Worm (Caenorhabditis elegans) whole organism, mixed stage, embryonic: ENCODE measurements around the gene affl-2.

Experiments used
- M03D4.4 ChIP-seq: sonication (generic microtip); optimal IDR thresholded peaks from 2 replicates; lab custom pipeline; 2017; ENCODE audit warnings: mild to moderate bottlenecking, missing genetic modification characterization, missing compliant biosample characterization
- bed-3 ChIP-seq: fragments of 200-800 bp; sonication (Bioruptor generic); optimal IDR thresholded peaks from 3 replicates; lab custom pipeline; 2018; ENCODE audit warnings: mild to moderate bottlenecking, missing genetic modification characterization, moderate library complexity, missing compliant biosample characterization
- blmp-1 ChIP-seq: fragments of 150-350 bp; optimal IDR thresholded peaks from 2 replicates; lab custom pipeline; 2014; ENCODE audit warnings: missing biosample characterization, missing genetic modification characterization
- ceh-39 ChIP-seq: fragments of 150-350 bp; optimal IDR thresholded peaks from 2 replicates; lab custom pipeline; 2014; ENCODE audit warnings: missing biosample characterization, missing genetic modification characterization
- ceh-43 ChIP-seq: fragments of 200-800 bp; sonication (Bioruptor generic); optimal IDR thresholded peaks from 2 replicates; lab custom pipeline; 2018; ENCODE audit warnings: mild to moderate bottlenecking, missing genetic modification characterization, moderate library complexity, missing compliant biosample characterization
- ceh-83 ChIP-seq: fragments of 200-800 bp; sonication (Bioruptor generic); optimal IDR thresholded peaks from 2 replicates; lab custom pipeline; 2018; ENCODE audit warnings: mild to moderate bottlenecking, missing genetic modification characterization, missing compliant biosample characterization
- ces-1 ChIP-seq: fragments of 150-350 bp; optimal IDR thresholded peaks from 2 replicates; lab custom pipeline; 2014; ENCODE audit warnings: missing biosample characterization, missing genetic modification reagents, missing genetic modification characterization
- cnd-1 ChIP-seq: fragments of 200-800 bp; sonication (Bioruptor generic); optimal IDR thresholded peaks from 2 replicates; lab custom pipeline; 2018; ENCODE audit warnings: mild to moderate bottlenecking, missing genetic modification characterization, missing compliant biosample characterization
- drap-1 ChIP-seq: fragments of 200-800 bp; sonication (Bioruptor generic); optimal IDR thresholded peaks from 3 replicates; lab custom pipeline; 2018; ENCODE audit warnings: mild to moderate bottlenecking, missing genetic modification characterization, missing compliant biosample characterization
- elt-1 ChIP-seq: sonication (generic microtip); optimal IDR thresholded peaks from 2 replicates; lab custom pipeline; 2017; ENCODE audit warnings: missing genetic modification characterization, mild to moderate bottlenecking, missing compliant biosample characterization, antibody characterized with exemption, moderate library complexity, borderline replicate concordance; ENCODE audit not compliant: insufficient read depth
- elt-3 ChIP-seq: fragments of 150-350 bp; optimal IDR thresholded peaks from 2 replicates; lab custom pipeline; 2014; ENCODE audit warnings: missing biosample characterization, missing genetic modification characterization
- flh-1 ChIP-seq: fragments of 200-800 bp; sonication (Bioruptor generic); optimal IDR thresholded peaks from 2 replicates; lab custom pipeline; 2018; ENCODE audit warnings: mild to moderate bottlenecking, missing genetic modification characterization, moderate library complexity, missing compliant biosample characterization
- ham-2 ChIP-seq: fragments of 200-800 bp; sonication (Bioruptor generic); optimal IDR thresholded peaks from 2 replicates; lab custom pipeline; 2018; ENCODE audit warnings: mild to moderate bottlenecking, missing genetic modification characterization, missing compliant biosample characterization
- hlh-1 ChIP-seq: fragments of 150-350 bp; optimal IDR thresholded peaks from 2 replicates; lab custom pipeline; 2014; ENCODE audit warnings: missing biosample characterization, missing genetic modification reagents, missing genetic modification characterization
- lin-13 ChIP-seq: fragments of 150-350 bp; optimal IDR thresholded peaks from 2 replicates; lab custom pipeline; 2014; ENCODE audit warnings: missing biosample characterization, missing genetic modification characterization
- lin-32 ChIP-seq: fragments of 200-800 bp; sonication (Bioruptor generic); optimal IDR thresholded peaks from 2 replicates; lab custom pipeline; 2018; ENCODE audit warnings: mild to moderate bottlenecking, missing genetic modification characterization, missing compliant biosample characterization
- lsy-2 ChIP-seq: fragments of 150-350 bp; optimal IDR thresholded peaks from 2 replicates; lab custom pipeline; 2014; ENCODE audit warnings: missing biosample characterization, missing genetic modification characterization
- mab-5 ChIP-seq: fragments of 150-350 bp; optimal IDR thresholded peaks from 2 replicates; lab custom pipeline; 2014; ENCODE audit warnings: missing biosample characterization, missing genetic modification characterization
- mep-1 ChIP-seq: fragments of 150-350 bp; optimal IDR thresholded peaks from 2 replicates; lab custom pipeline; 2017; ENCODE audit warnings: missing biosample characterization, missing genetic modification reagents, missing genetic modification characterization, inconsistent platforms
- mls-2 ChIP-seq: sonication (generic microtip); optimal IDR thresholded peaks from 2 replicates; lab custom pipeline; 2016; ENCODE audit warnings: mild to moderate bottlenecking, missing genetic modification characterization, moderate library complexity, missing compliant biosample characterization
- nhr-12 ChIP-seq: fragments of 150-350 bp; optimal IDR thresholded peaks from 2 replicates; lab custom pipeline; 2014; ENCODE audit warnings: missing biosample characterization, missing genetic modification characterization
- nhr-2 ChIP-seq: fragments of 150-350 bp; optimal IDR thresholded peaks from 2 replicates; lab custom pipeline; 2014; ENCODE audit warnings: missing biosample characterization, missing genetic modification characterization
- nhr-28 ChIP-seq: fragments of 150-350 bp; optimal IDR thresholded peaks from 2 replicates; lab custom pipeline; 2014; ENCODE audit warnings: missing biosample characterization, missing genetic modification characterization
- nhr-76 ChIP-seq: sonication (generic microtip); optimal IDR thresholded peaks from 2 replicates; lab custom pipeline; 2017; ENCODE audit warnings: missing biosample characterization, missing genetic modification characterization
- sem-2 ChIP-seq: fragments of 200-800 bp; sonication (Bioruptor generic); optimal IDR thresholded peaks from 2 replicates; lab custom pipeline; 2018; ENCODE audit warnings: mild to moderate bottlenecking, missing genetic modification characterization, missing compliant biosample characterization
- sptf-1 ChIP-seq: sonication (generic microtip); optimal IDR thresholded peaks from 2 replicates; lab custom pipeline; 2017; ENCODE audit warnings: mild to moderate bottlenecking, missing genetic modification characterization, moderate library complexity, missing compliant biosample characterization
- tbx-8 ChIP-seq: fragments of 200-800 bp; sonication (Bioruptor generic); optimal IDR thresholded peaks from 2 replicates; lab custom pipeline; 2018; ENCODE audit warnings: mild to moderate bottlenecking, missing genetic modification characterization, moderate library complexity, missing compliant biosample characterization
- unc-39 ChIP-seq: fragments of 150-350 bp; optimal IDR thresholded peaks from 2 replicates; lab custom pipeline; 2014; ENCODE audit warnings: missing biosample characterization, missing genetic modification characterization
- unc-62 ChIP-seq: fragments of 150-350 bp; optimal IDR thresholded peaks from 2 replicates; lab custom pipeline; 2014; ENCODE audit warnings: missing biosample characterization, missing genetic modification reagents, missing genetic modification characterization
- zip-8 ChIP-seq: fragments of 150-350 bp; optimal IDR thresholded peaks from 2 replicates; lab custom pipeline; 2014; ENCODE audit warnings: missing biosample characterization, missing genetic modification characterization
- ztf-11 ChIP-seq: fragments of 150-350 bp; optimal IDR thresholded peaks from 2 replicates; lab custom pipeline; 2014; ENCODE audit warnings: missing biosample characterization, missing genetic modification characterization

The affl-2 gene

DNA sequence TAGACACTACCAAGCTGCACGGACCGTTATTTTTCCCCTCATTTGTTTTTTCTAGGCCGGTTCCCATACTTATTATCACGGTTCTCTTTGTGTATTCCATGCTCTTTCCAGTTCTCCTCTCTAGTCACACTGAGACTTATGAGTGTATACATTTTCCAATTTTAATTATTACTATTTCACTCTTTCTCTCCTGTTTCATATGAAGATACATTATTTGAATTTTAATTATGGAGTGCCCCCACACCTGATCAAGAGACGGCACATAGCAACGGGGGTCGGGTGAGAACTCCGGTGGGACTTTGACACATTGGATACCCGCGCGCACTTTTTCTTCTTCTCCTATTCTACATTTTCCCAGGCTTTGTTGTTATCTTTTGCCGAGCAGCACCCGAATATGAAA is 5.2 kb downstream of the affl-2 start, which contains the start of gene affl-1:
Gene affl-1 (plus strand): TSS at position 301 of the 400 bp plus-strand sequence.
- TF ChIP-seq nhr-28 (tag; lab: Kevin White, UChicago) (no peak), ceh-39 (tag; lab: Kevin White, UChicago) (no peak), flh-1 (GFP tag; lab: Kevin White, UChicago) (no peak)

DNA sequence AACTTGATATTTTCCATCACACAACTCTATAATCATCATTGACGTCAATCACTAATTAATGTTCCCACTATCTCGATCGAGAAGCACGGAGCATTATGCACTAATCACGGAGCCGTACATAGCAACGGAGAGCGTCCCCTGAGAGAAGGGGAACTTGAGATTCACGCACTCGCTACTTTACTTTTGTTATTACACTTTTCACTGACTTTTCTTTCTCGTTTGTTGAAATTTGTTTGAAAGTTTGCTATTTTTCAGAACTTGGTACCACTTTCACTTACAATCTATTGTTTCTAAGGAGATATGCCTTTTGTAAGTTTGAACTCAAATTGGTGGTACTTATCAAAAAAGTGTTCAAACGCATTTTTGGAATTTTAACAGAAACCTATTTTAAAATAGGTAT is 9.4 kb downstream of the affl-2 start, which contains the start of gene Y55B1BR.8:
Gene Y55B1BR.8 (plus strand): TSS at position 301 of the 400 bp plus-strand sequence.
- TF ChIP-seq ceh-43 (GFP tag; lab: Kevin White, UChicago) (no peak), lin-32 (GFP tag; lab: Kevin White, UChicago) (no peak), ceh-39 (tag; lab: Kevin White, UChicago) (no peak), nhr-12 (tag; lab: Kevin White, UChicago) (no peak), mep-1 (tag; lab: Kevin White, UChicago) (no peak), lsy-2 (tag; lab: Kevin White, UChicago) (no peak), elt-1 (tag; lab: Kevin White, UChicago) (no peak), mls-2 (no peak), ham-2 (no peak), nhr-2 (tag; lab: Kevin White, UChicago) (no peak), unc-39 (tag; lab: Kevin White, UChicago) (no peak), unc-62 (GFP tag; lab: Kevin White, UChicago) (no peak), nhr-28 (tag; lab: Kevin White, UChicago) (no peak), elt-3 (tag; lab: Kevin White, UChicago) (no peak), hlh-1 (no peak), ces-1 (GFP tag; lab: Kevin White, UChicago) (no peak), tbx-8 (GFP tag; lab: Kevin White, UChicago) (no peak)

DNA sequence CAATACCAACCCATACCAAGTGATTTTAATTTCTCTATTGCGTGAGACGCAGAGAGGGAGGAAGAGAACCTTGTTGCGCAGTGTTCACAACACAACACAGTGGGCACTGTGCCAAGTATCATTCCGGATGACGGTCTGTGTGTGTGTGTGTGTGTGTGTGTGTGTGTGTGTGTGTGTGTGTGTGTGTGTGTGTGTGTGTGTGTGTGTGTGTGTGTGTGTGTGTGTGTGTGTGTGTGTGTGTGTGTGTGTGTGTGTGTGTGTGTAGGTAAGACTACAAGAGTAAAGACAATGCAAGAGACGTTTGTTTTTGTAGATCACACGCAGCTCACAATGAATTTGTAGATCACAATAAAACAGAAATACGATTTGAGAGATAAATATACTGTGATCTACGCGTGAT is 10.8 kb downstream of the affl-2 start:
- TF ChIP-seq cnd-1 (peak; percentile 65), M03D4.4 (tag; lab: Kevin White, UChicago) (peak; percentile 75), sptf-1 (tag; lab: Kevin White, UChicago) (peak; percentile 73), lin-32 (GFP tag; lab: Kevin White, UChicago) (peak; percentile 66), ham-2 (peak; percentile 15), flh-1 (GFP tag; lab: Kevin White, UChicago) (peak; percentile 25), drap-1 (GFP tag; lab: Kevin White, UChicago) (peak; percentile 60), ceh-43 (GFP tag; lab: Kevin White, UChicago) (peak; percentile 19), mls-2 (peak; percentile 58), ceh-83 (peak; percentile 9), sem-2 (GFP tag; lab: Kevin White, UChicago) (peak; percentile 53)

DNA sequence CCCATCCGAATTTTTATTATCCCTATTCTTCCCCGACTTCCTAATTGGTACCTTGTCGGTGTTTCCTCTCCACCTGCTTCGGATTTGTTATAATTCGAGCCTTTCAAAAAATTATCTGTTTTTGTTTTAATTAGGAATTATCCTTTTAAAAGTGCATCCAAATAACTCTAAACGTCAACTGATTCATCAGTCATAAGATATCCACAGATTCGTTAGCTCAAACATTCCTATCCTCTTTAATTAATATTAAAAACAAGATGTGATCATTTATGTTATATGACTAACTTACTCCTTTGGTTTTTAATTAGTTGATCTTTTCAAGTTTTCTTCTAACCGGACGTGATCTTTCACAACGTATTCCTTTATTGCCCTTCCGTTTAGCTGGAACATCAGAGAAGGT is 12.2 kb downstream of the affl-2 start:
- TF ChIP-seq lin-13 (tag; lab: Kevin White, UChicago) = no peak
- TF ChIP-seq mep-1 (tag; lab: Kevin White, UChicago) = no peak
- TF ChIP-seq lsy-2 (tag; lab: Kevin White, UChicago) = no peak
- TF ChIP-seq lin-32 (GFP tag; lab: Kevin White, UChicago) = no peak
- no peak for TF ChIP-seq elt-3 (tag; lab: Kevin White, UChicago)
- no peak for TF ChIP-seq sem-2 (GFP tag; lab: Kevin White, UChicago)
- no peak for TF ChIP-seq zip-8 (tag; lab: Kevin White, UChicago)

DNA sequence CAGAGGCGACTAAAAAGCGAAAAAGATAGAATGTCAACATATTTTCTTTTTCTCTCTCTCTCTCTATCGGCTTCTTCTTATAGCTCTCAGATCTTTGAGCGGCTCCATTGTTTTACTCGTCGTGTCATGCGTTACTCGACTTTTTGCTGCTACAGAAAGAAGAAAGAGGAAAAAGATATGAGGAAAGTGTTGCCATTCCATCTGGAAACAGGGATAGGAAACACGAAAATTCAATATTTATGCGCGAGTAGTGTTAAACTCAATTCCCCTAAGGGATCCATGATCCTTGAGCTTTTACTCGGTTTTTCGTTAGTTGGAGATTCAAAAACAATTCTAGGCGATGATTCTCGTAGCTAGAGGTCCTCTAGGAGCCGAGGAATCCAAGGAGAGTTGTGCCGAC is 21.1 kb downstream of the affl-2 start:
- peak; percentile 16 for TF ChIP-seq ces-1 (GFP tag; lab: Kevin White, UChicago)
- no peak for TF ChIP-seq ceh-39 (tag; lab: Kevin White, UChicago)

DNA sequence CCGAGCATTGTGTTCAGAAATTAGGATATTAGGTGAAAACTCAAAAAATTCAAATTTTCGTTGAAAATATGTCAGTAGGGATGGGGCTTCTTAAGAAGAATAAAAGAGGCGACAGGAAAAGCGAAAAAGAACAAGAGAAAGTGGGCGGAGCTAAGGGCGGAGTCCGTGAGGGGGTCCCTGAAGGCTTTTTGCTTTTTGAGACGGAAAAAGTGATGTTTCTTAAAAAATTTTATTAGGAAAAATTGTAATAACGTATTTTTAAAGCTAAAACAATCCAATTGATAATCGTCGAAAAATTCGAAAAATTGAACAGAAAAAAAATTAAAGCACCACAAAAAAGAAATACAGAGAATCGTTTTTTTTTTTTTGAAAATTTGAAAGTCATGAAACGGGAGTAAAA is 29.0 kb downstream of the affl-2 start, which contains the start of gene Y55B1BR.6:
Gene Y55B1BR.6 (minus strand): TSS at position 101 of the 400 bp plus-strand sequence.
- no peak for TF ChIP-seq mls-2
- TF ChIP-seq nhr-76 = no peak
- no peak for TF ChIP-seq sem-2 (GFP tag; lab: Kevin White, UChicago)
- no peak for TF ChIP-seq unc-39 (tag; lab: Kevin White, UChicago)
- no peak for TF ChIP-seq unc-62 (GFP tag; lab: Kevin White, UChicago)
- TF ChIP-seq M03D4.4 (tag; lab: Kevin White, UChicago) = no peak
- no peak for TF ChIP-seq mab-5 (tag; lab: Kevin White, UChicago)
- TF ChIP-seq ztf-11 (tag; lab: Kevin White, UChicago) = no peak
- no peak for TF ChIP-seq drap-1 (GFP tag; lab: Kevin White, UChicago)
- no peak for TF ChIP-seq ceh-43 (GFP tag; lab: Kevin White, UChicago)
- no peak for TF ChIP-seq elt-1 (tag; lab: Kevin White, UChicago)
- TF ChIP-seq nhr-28 (tag; lab: Kevin White, UChicago) = no peak
- TF ChIP-seq ceh-39 (tag; lab: Kevin White, UChicago) = no peak
- no peak for TF ChIP-seq tbx-8 (GFP tag; lab: Kevin White, UChicago)
- no peak for TF ChIP-seq bed-3 (GFP tag; lab: Kevin White, UChicago)
- TF ChIP-seq hlh-1 = no peak
- TF ChIP-seq sptf-1 (tag; lab: Kevin White, UChicago) = no peak
- TF ChIP-seq cnd-1 = no peak
- no peak for TF ChIP-seq blmp-1 (tag; lab: Kevin White, UChicago)
